Worm (Caenorhabditis elegans) whole organism, L1 larva: ENCODE measurements around the gene his-48.

Experiments used
- F16B12.6 ChIP-seq: fragments of 150-350 bp; optimal IDR thresholded peaks from 2 replicates; lab custom pipeline; 2014; ENCODE audit warnings: missing biosample characterization, missing genetic modification characterization
- ceh-63 ChIP-seq: fragments of 200-800 bp; sonication (Bioruptor generic); optimal IDR thresholded peaks from 2 replicates; lab custom pipeline; 2018; ENCODE audit warnings: mild to moderate bottlenecking, missing genetic modification characterization, missing compliant biosample characterization
- ceh-82 ChIP-seq, 3 experiments: fragments of 150-350 bp in 1 of 3; sonication (generic microtip) in 2 of 3; optimal IDR thresholded peaks; 2 replicates each; lab custom pipeline; 2014 to 2017; ENCODE audit warnings: missing biosample characterization in 3 of 3, missing genetic modification characterization in 3 of 3
- fkh-4 ChIP-seq: sonication (generic microtip); optimal IDR thresholded peaks from 2 replicates; lab custom pipeline; 2016; ENCODE audit warnings: missing compliant biosample characterization, missing genetic modification characterization, borderline replicate concordance
- fos-1 ChIP-seq: fragments of 150-350 bp; optimal IDR thresholded peaks from 2 replicates; lab custom pipeline; 2014; ENCODE audit warnings: missing biosample characterization, missing genetic modification characterization
- mdl-1 ChIP-seq, 2 experiments: fragments of 150-350 bp; optimal IDR thresholded peaks; 2 replicates each; lab custom pipeline; 2014 to 2017; ENCODE audit warnings: missing biosample characterization in 2 of 2, missing genetic modification characterization in 2 of 2, inconsistent platforms in 1 of 2
- mef-2 ChIP-seq: fragments of 150-350 bp; optimal IDR thresholded peaks from 2 replicates; lab custom pipeline; 2014; ENCODE audit warnings: missing biosample characterization, missing genetic modification characterization
- nhr-20 ChIP-seq: sonication (generic microtip); optimal IDR thresholded peaks from 2 replicates; lab custom pipeline; 2016; ENCODE audit warnings: mild to moderate bottlenecking, missing genetic modification characterization, missing compliant biosample characterization
- nhr-47 ChIP-seq: sonication (generic microtip); optimal IDR thresholded peaks from 2 replicates; lab custom pipeline; 2016; ENCODE audit warnings: mild to moderate bottlenecking, missing genetic modification characterization, moderate library complexity, missing compliant biosample characterization
- pax-3 ChIP-seq: fragments of 200-800 bp; sonication (Bioruptor generic); optimal IDR thresholded peaks from 2 replicates; lab custom pipeline; 2018; ENCODE audit warnings: mild to moderate bottlenecking, missing genetic modification characterization, moderate library complexity, missing compliant biosample characterization

The his-48 gene

ce11 chrIV:11372366-11372997 lies 47.9 kb downstream of the his-48 start, which contains the start of gene cbd-1:
Gene cbd-1, plus strand, starts transcription at chrIV:11372991.
- no peak for TF ChIP-seq fkh-4 (tag; lab: Kevin White, UChicago)
- no peak for TF ChIP-seq nhr-20 (tag; lab: Kevin White, UChicago)
- TF ChIP-seq mef-2 (tag; lab: Kevin White, UChicago) = no peak
- TF ChIP-seq ceh-82 (tag; optimal IDR thresholded peaks at IDR 0.05; lab: Kevin White, UChicago) = no peak
- no peak for TF ChIP-seq mdl-1 (tag; optimal IDR thresholded peaks at IDR 0.05; lab: Kevin White, UChicago)
- TF ChIP-seq F16B12.6 = no peak
- no peak for TF ChIP-seq pax-3 (tag; lab: Kevin White, UChicago)
- TF ChIP-seq nhr-47 = no peak
- TF ChIP-seq fos-1 (tag; lab: Kevin White, UChicago) = no peak
- no peak for TF ChIP-seq ceh-63 (GFP tag; lab: Kevin White, UChicago)
